Worm (Caenorhabditis elegans) whole organism, L3 larva: ENCODE data around the gene B0416.10.

Experiments
- ama-1 ChIP-seq: fragments of 150-350 bp; optimal IDR thresholded peaks from 2 replicates; lab custom pipeline; 2018
- ceh-82 ChIP-seq: fragments of 150-350 bp; optimal IDR thresholded peaks from 2 replicates; lab custom pipeline; 2014; ENCODE audit warnings: missing biosample characterization, missing genetic modification characterization
- fkh-2 ChIP-seq: fragments of 150-350 bp; optimal IDR thresholded peaks from 2 replicates; lab custom pipeline; 2014; ENCODE audit warnings: missing biosample characterization, missing genetic modification reagents, missing genetic modification characterization
- lin-15B ChIP-seq: fragments of 150-350 bp; optimal IDR thresholded peaks from 2 replicates; lab custom pipeline; 2014; ENCODE audit warnings: missing biosample characterization, missing genetic modification characterization
- lin-39 ChIP-seq: fragments of 150-350 bp; optimal IDR thresholded peaks from 2 replicates; lab custom pipeline; 2018; ENCODE audit warnings: missing biosample characterization, missing genetic modification reagents, missing genetic modification characterization
- nhr-11 ChIP-seq: fragments of 150-350 bp; optimal IDR thresholded peaks from 2 replicates; lab custom pipeline; 2014; ENCODE audit warnings: missing biosample characterization, missing genetic modification characterization
- nhr-77 ChIP-seq: fragments of 150-350 bp; optimal IDR thresholded peaks from 2 replicates; lab custom pipeline; 2014; ENCODE audit warnings: missing biosample characterization, missing genetic modification characterization
- pha-4 ChIP-seq: fragments of 150-350 bp; optimal IDR thresholded peaks from 2 replicates; lab custom pipeline; 2014; ENCODE audit warnings: missing biosample characterization, missing genetic modification reagents, missing genetic modification characterization
- skn-1 ChIP-seq: fragments of 150-350 bp; optimal IDR thresholded peaks from 2 replicates; lab custom pipeline; 2014; ENCODE audit warnings: missing biosample characterization, missing genetic modification characterization
- unc-62 ChIP-seq: fragments of 150-350 bp; sonication (generic microtip); optimal IDR thresholded peaks from 4 replicates; lab custom pipeline; 2014; ENCODE audit warnings: missing biosample characterization, missing genetic modification reagents, missing genetic modification characterization

ce11 chrX:9300379-9300778 is 25.9 kb upstream of the B0416.10 start:
- TF ChIP-seq unc-62 (GFP tag; lab: Kevin White, UChicago) (no peak), nhr-77 (tag; lab: Kevin White, UChicago) (no peak), lin-39 (tag; lab: Kevin White, UChicago) (no peak), ama-1 (lab: Kevin White, UChicago) (no peak), nhr-11 (tag; lab: Kevin White, UChicago) (no peak), fkh-2 (tag; lab: Kevin White, UChicago) (no peak), lin-15B (tag; lab: Kevin White, UChicago) (no peak), pha-4 (tag; lab: Kevin White, UChicago) (no peak), skn-1 (no peak), ceh-82 (tag; lab: Kevin White, UChicago) (no peak)
